Worm (Caenorhabditis elegans) whole organism, L1 larva: ENCODE measurements around the gene K07H8.12.
A peak's percentile ranks its signal among the peaks of the same experiment; 100 is the strongest.

Source experiments
- C04F5.9 ChIP-seq: sonication (generic microtip); optimal IDR thresholded peaks from 2 replicates; lab custom pipeline; 2016; ENCODE audit warnings: missing genetic modification characterization, missing compliant biosample characterization
- C16A3.4 ChIP-seq: fragments of 150-350 bp; optimal IDR thresholded peaks from 2 replicates; lab custom pipeline; 2014; ENCODE audit warnings: missing biosample characterization, missing genetic modification characterization
- F16B12.6 ChIP-seq: fragments of 150-350 bp; optimal IDR thresholded peaks from 2 replicates; lab custom pipeline; 2014; ENCODE audit warnings: missing biosample characterization, missing genetic modification characterization
- Y116A8C.19 ChIP-seq: sonication (generic microtip); optimal IDR thresholded peaks from 2 replicates; lab custom pipeline; 2016; ENCODE audit warnings: missing compliant biosample characterization, missing genetic modification characterization, borderline replicate concordance
- aha-1 ChIP-seq: fragments of 150-350 bp; optimal IDR thresholded peaks from 2 replicates; lab custom pipeline; 2014; ENCODE audit warnings: missing biosample characterization, missing genetic modification characterization
- aly-2 ChIP-seq: fragments of 150-350 bp; optimal IDR thresholded peaks from 2 replicates; lab custom pipeline; 2014; ENCODE audit warnings: missing biosample characterization, missing genetic modification characterization
- ama-1 ChIP-seq: fragments of 150-350 bp; optimal IDR thresholded peaks from 2 replicates; lab custom pipeline; 2014
- ceh-8 ChIP-seq: fragments of 200-800 bp; sonication (Bioruptor generic); optimal IDR thresholded peaks from 2 replicates; lab custom pipeline; 2018; ENCODE audit warnings: mild to moderate bottlenecking, missing genetic modification characterization, moderate library complexity, missing compliant biosample characterization
- ceh-82 ChIP-seq, 3 experiments: fragments of 150-350 bp in 1 of 3; sonication (generic microtip) in 2 of 3; optimal IDR thresholded peaks; 2 replicates each; lab custom pipeline; 2014 to 2017; ENCODE audit warnings: missing biosample characterization in 3 of 3, missing genetic modification characterization in 3 of 3
- ceh-90 ChIP-seq: sonication (generic microtip); optimal IDR thresholded peaks from 2 replicates; lab custom pipeline; 2016; ENCODE audit warnings: missing genetic modification characterization, missing compliant biosample characterization
- ces-1 ChIP-seq: fragments of 150-350 bp; optimal IDR thresholded peaks from 2 replicates; lab custom pipeline; 2014; ENCODE audit warnings: missing biosample characterization, missing genetic modification reagents, missing genetic modification characterization
- dpl-1 ChIP-seq, 3 experiments: fragments of 150-350 bp in 2 of 3; sonication (generic microtip) in 1 of 3; optimal IDR thresholded peaks; 2 replicates each; lab custom pipeline; 2014 to 2017; ENCODE audit warnings: missing biosample characterization in 3 of 3, missing genetic modification characterization in 3 of 3, missing genetic modification reagents in 3 of 3
- dsc-1 ChIP-seq: sonication (generic microtip); optimal IDR thresholded peaks from 2 replicates; lab custom pipeline; 2016; ENCODE audit warnings: mild to moderate bottlenecking, missing genetic modification characterization, missing compliant biosample characterization
- efl-1 ChIP-seq, 4 experiments: fragments of 150-350 bp; optimal IDR thresholded peaks in 3 of 4; peaks in 1 of 4; 1 replicate in 1 of 4; 2 replicates in 3 of 4; lab custom pipeline; 2014; ENCODE audit warnings: missing biosample characterization in 2 of 4, missing genetic modification characterization in 2 of 4, missing genetic modification reagents in 2 of 4
- egl-13 ChIP-seq: sonication (generic microtip); optimal IDR thresholded peaks from 2 replicates; lab custom pipeline; 2016; ENCODE audit warnings: missing genotype, missing genetic modification reagents, missing genetic modification characterization, missing compliant biosample characterization
- elt-2 ChIP-seq: sonication (generic microtip); optimal IDR thresholded peaks from 2 replicates; lab custom pipeline; 2016; ENCODE audit warnings: missing genetic modification characterization, mild to moderate bottlenecking, inconsistent platforms, missing compliant biosample characterization, missing genetic modification reagents
- elt-3 ChIP-seq, 6 experiments: fragments of 150-350 bp in 1 of 6; sonication (generic microtip); optimal IDR thresholded peaks; 2 replicates each; lab custom pipeline; 2017 to 2018; ENCODE audit warnings: missing biosample characterization in 6 of 6, missing genetic modification characterization in 6 of 6, inconsistent platforms in 1 of 6
- ets-5 ChIP-seq: fragments of 200-800 bp; sonication (Bioruptor generic); IDR thresholded peaks from 2 replicates; pipeline ENCODE4 v1.3.6; 2022; ENCODE audit warnings: missing genetic modification characterization, missing compliant biosample characterization
- fkh-4 ChIP-seq: sonication (generic microtip); optimal IDR thresholded peaks from 2 replicates; lab custom pipeline; 2016; ENCODE audit warnings: missing compliant biosample characterization, missing genetic modification characterization, borderline replicate concordance
- grh-1 ChIP-seq: fragments of 200-800 bp; sonication (Bioruptor generic); IDR thresholded peaks from 2 replicates; pipeline ENCODE4 v1.3.6; 2022; ENCODE audit warnings: missing genetic modification reagents, missing genetic modification characterization, missing compliant biosample characterization
- hlh-4 ChIP-seq: sonication (generic microtip); optimal IDR thresholded peaks from 2 replicates; lab custom pipeline; 2016; ENCODE audit warnings: mild to moderate bottlenecking, missing genetic modification characterization, missing compliant biosample characterization
- hpl-2 ChIP-seq: fragments of 150-350 bp; optimal IDR thresholded peaks from 2 replicates; lab custom pipeline; 2014; ENCODE audit warnings: missing biosample characterization, missing genetic modification reagents, missing genetic modification characterization
- irx-1 ChIP-seq: sonication (generic microtip); optimal IDR thresholded peaks from 2 replicates; lab custom pipeline; 2016; ENCODE audit warnings: missing genetic modification characterization, missing compliant biosample characterization
- isw-1 ChIP-seq: fragments of 200-800 bp; sonication (Bioruptor generic); IDR thresholded peaks from 2 replicates; pipeline ENCODE4 v1.3.6; 2022; ENCODE audit warnings: missing genetic modification characterization, missing compliant biosample characterization
- jun-1 ChIP-seq: fragments of 150-350 bp; optimal IDR thresholded peaks from 2 replicates; lab custom pipeline; 2014; ENCODE audit warnings: missing biosample characterization, missing genetic modification reagents, missing genetic modification characterization
- lin-13 ChIP-seq: fragments of 150-350 bp; optimal IDR thresholded peaks from 2 replicates; lab custom pipeline; 2014; ENCODE audit warnings: missing biosample characterization, missing genetic modification reagents, missing genetic modification characterization
- lin-15B ChIP-seq: fragments of 150-350 bp; sonication (generic microtip); optimal IDR thresholded peaks from 3 replicates; lab custom pipeline; 2014; ENCODE audit warnings: missing biosample characterization, missing genetic modification characterization
- lsy-2 ChIP-seq, 2 experiments: fragments of 150-350 bp; optimal IDR thresholded peaks; 2 replicates each; lab custom pipeline; 2014; ENCODE audit warnings: missing biosample characterization in 2 of 2, missing genetic modification characterization in 2 of 2
- mdl-1 ChIP-seq, 2 experiments: fragments of 150-350 bp; optimal IDR thresholded peaks; 2 replicates each; lab custom pipeline; 2014 to 2017; ENCODE audit warnings: missing biosample characterization in 2 of 2, missing genetic modification characterization in 2 of 2, inconsistent platforms in 1 of 2
- mef-2 ChIP-seq: fragments of 150-350 bp; optimal IDR thresholded peaks from 2 replicates; lab custom pipeline; 2014; ENCODE audit warnings: missing biosample characterization, missing genetic modification characterization
- mep-1 ChIP-seq: fragments of 150-350 bp; optimal IDR thresholded peaks from 2 replicates; lab custom pipeline; 2014; ENCODE audit warnings: missing biosample characterization, missing genetic modification characterization
- nhr-11 ChIP-seq: fragments of 150-350 bp; optimal IDR thresholded peaks from 2 replicates; lab custom pipeline; 2014; ENCODE audit warnings: missing biosample characterization, missing genetic modification characterization
- nhr-237 ChIP-seq: fragments of 150-350 bp; optimal IDR thresholded peaks from 2 replicates; lab custom pipeline; 2014; ENCODE audit warnings: missing biosample characterization, missing genetic modification characterization
- nhr-28 ChIP-seq: fragments of 150-350 bp; optimal IDR thresholded peaks from 2 replicates; lab custom pipeline; 2014; ENCODE audit warnings: missing biosample characterization, missing genetic modification characterization
- nhr-76 ChIP-seq: sonication (generic microtip); optimal IDR thresholded peaks from 2 replicates; lab custom pipeline; 2017; ENCODE audit warnings: missing biosample characterization, missing genetic modification characterization
- nhr-77 ChIP-seq: fragments of 150-350 bp; optimal IDR thresholded peaks from 2 replicates; lab custom pipeline; 2014; ENCODE audit warnings: missing biosample characterization, missing genetic modification characterization
- nhr-84 ChIP-seq: sonication (generic microtip); optimal IDR thresholded peaks from 2 replicates; lab custom pipeline; 2017; ENCODE audit warnings: missing biosample characterization, missing genetic modification characterization
- nhr-85 ChIP-seq: sonication (generic microtip); peaks from one replicate; lab custom pipeline; 2016; ENCODE audit warnings: missing genetic modification characterization, inconsistent platforms, missing compliant biosample characterization
- nhr-90 ChIP-seq: sonication (generic microtip); optimal IDR thresholded peaks from 2 replicates; lab custom pipeline; 2016; ENCODE audit warnings: mild to moderate bottlenecking, missing genetic modification characterization, missing compliant biosample characterization; ENCODE audit not compliant: poor library complexity
- pag-3 ChIP-seq: sonication (generic microtip); optimal IDR thresholded peaks from 2 replicates; lab custom pipeline; 2017; ENCODE audit warnings: missing genetic modification characterization, mild to moderate bottlenecking, missing compliant biosample characterization, antibody characterized with exemption, borderline replicate concordance; ENCODE audit not compliant: insufficient read depth
- pax-3 ChIP-seq: fragments of 200-800 bp; sonication (Bioruptor generic); optimal IDR thresholded peaks from 2 replicates; lab custom pipeline; 2018; ENCODE audit warnings: mild to moderate bottlenecking, missing genetic modification characterization, moderate library complexity, missing compliant biosample characterization
- pqm-1 ChIP-seq: sonication (generic microtip); optimal IDR thresholded peaks from 3 replicates; lab custom pipeline; 2017; ENCODE audit warnings: missing biosample characterization, missing genetic modification characterization
- snpc-4 ChIP-seq: fragments of 150-350 bp; optimal IDR thresholded peaks from 2 replicates; lab custom pipeline; 2014; ENCODE audit warnings: missing biosample characterization, missing genetic modification characterization
- sup-37 ChIP-seq: fragments of 200-800 bp; sonication (Bioruptor generic); optimal IDR thresholded peaks from 2 replicates; lab custom pipeline; 2018; ENCODE audit warnings: mild to moderate bottlenecking, missing genetic modification characterization, missing compliant biosample characterization
- swsn-7 ChIP-seq: sonication (generic microtip); optimal IDR thresholded peaks from 2 replicates; lab custom pipeline; 2016; ENCODE audit warnings: missing genetic modification characterization, missing compliant biosample characterization
- unc-130 ChIP-seq: fragments of 150-350 bp; optimal IDR thresholded peaks from 2 replicates; lab custom pipeline; 2017; ENCODE audit warnings: missing biosample characterization, missing genetic modification characterization, inconsistent platforms
- unc-30 ChIP-seq: sonication (generic microtip); optimal IDR thresholded peaks from 2 replicates; lab custom pipeline; 2017; ENCODE audit warnings: missing biosample characterization, missing genetic modification characterization
- unc-86 ChIP-seq: sonication (generic microtip); optimal IDR thresholded peaks from 2 replicates; lab custom pipeline; 2016; ENCODE audit warnings: missing genetic modification characterization, missing compliant biosample characterization
- unc-98 ChIP-seq: fragments of 200-800 bp; sonication (Bioruptor generic); IDR thresholded peaks from 2 replicates; pipeline ENCODE4 v1.3.6; 2022; ENCODE audit warnings: missing genetic modification characterization, missing compliant biosample characterization
- vab-15 ChIP-seq: sonication (generic microtip); optimal IDR thresholded peaks from 2 replicates; lab custom pipeline; 2017; ENCODE audit warnings: missing genotype, mild to moderate bottlenecking, missing genetic modification characterization, missing compliant biosample characterization
- xbp-1 ChIP-seq: sonication (generic microtip); optimal IDR thresholded peaks from 2 replicates; lab custom pipeline; 2016; ENCODE audit warnings: missing genetic modification characterization, missing compliant biosample characterization
- zag-1 ChIP-seq: fragments of 150-350 bp; optimal IDR thresholded peaks from 2 replicates; lab custom pipeline; 2014; ENCODE audit warnings: missing biosample characterization, missing genetic modification characterization
- zip-4 ChIP-seq: fragments of 200-800 bp; sonication (Bioruptor generic); optimal IDR thresholded peaks from 2 replicates; lab custom pipeline; 2018; ENCODE audit warnings: mild to moderate bottlenecking, missing genetic modification characterization, moderate library complexity, missing compliant biosample characterization
- ztf-4 ChIP-seq: fragments of 150-350 bp; optimal IDR thresholded peaks from 2 replicates; lab custom pipeline; 2014; ENCODE audit warnings: missing biosample characterization, missing genetic modification characterization

The K07H8.12 gene

ce11 chrIV:8232428-8232827 is 44.1 kb downstream of the K07H8.12 start (continued):
- TF ChIP-seq lsy-2 (tag; optimal IDR thresholded peaks at IDR 0.05; lab: Kevin White, UChicago) (peak; percentile 10 to 56), vab-15 (tag; lab: Kevin White, UChicago) (no peak), nhr-76 (tag; lab: Kevin White, UChicago) (no peak), ceh-82 (tag; optimal IDR thresholded peaks at IDR 0.05; lab: Kevin White, UChicago) (peak in 1 of 3 experiments; percentile 11), dpl-1 (GFP tag; optimal IDR thresholded peaks at IDR 0.05; lab: Kevin White, UChicago) (no peak), ces-1 (GFP tag; lab: Kevin White, UChicago) (no peak), unc-98 (no peak), swsn-7 (tag; lab: Kevin White, UChicago) (peak; percentile 40), unc-30 (tag; lab: Kevin White, UChicago) (no peak), ets-5 (GFP tag; lab: Robert Waterston, UW) (no peak), mep-1 (tag; lab: Kevin White, UChicago) (peak; percentile 37), irx-1 (tag; lab: Kevin White, UChicago) (peak; percentile 23), hpl-2 (no peak), lin-13 (GFP tag; lab: Kevin White, UChicago) (no peak), elt-3 (tag; optimal IDR thresholded peaks at IDR 0.05; lab: Kevin White, UChicago) (no peak), nhr-237 (no peak), jun-1 (no peak), ceh-8 (GFP tag; lab: Kevin White, UChicago) (no peak), hlh-4 (tag; lab: Kevin White, UChicago) (no peak), unc-86 (peak; percentile 33), nhr-77 (tag; lab: Kevin White, UChicago) (no peak), mef-2 (tag; lab: Kevin White, UChicago) (no peak), ama-1 (lab: Kevin White, UChicago) (no peak), isw-1 (GFP tag; lab: Robert Waterston, UW) (no peak), nhr-85 (tag; lab: Kevin White, UChicago) (no peak), snpc-4 (tag; lab: Kevin White, UChicago) (no peak), zag-1 (no peak), F16B12.6 (no peak), pqm-1 (no peak), sup-37 (no peak), Y116A8C.19 (no peak), fkh-4 (tag; lab: Kevin White, UChicago) (no peak), nhr-28 (no peak), mdl-1 (tag; optimal IDR thresholded peaks at IDR 0.05; lab: Kevin White, UChicago) (peak in 1 of 2 experiments; percentile 39), egl-13 (no peak), ceh-90 (tag; lab: Kevin White, UChicago) (no peak), unc-130 (tag; lab: Kevin White, UChicago) (no peak), C04F5.9 (tag; lab: Kevin White, UChicago) (no peak), aha-1 (tag; lab: Kevin White, UChicago) (no peak), pag-3 (tag; lab: Kevin White, UChicago) (no peak), zip-4 (GFP tag; lab: Kevin White, UChicago) (no peak), ztf-4 (tag; lab: Kevin White, UChicago) (no peak), efl-1 (optimal IDR thresholded peaks at IDR 0.05; lab: Kevin White, UChicago) (peak in 1 of 2 experiments; percentile 16), efl-1 (GFP tag; optimal IDR thresholded peaks at IDR 0.05 in 1 of 2; lab: Kevin White, UChicago) (no peak), grh-1 (GFP tag; lab: Robert Waterston, UW) (no peak), C16A3.4 (tag; lab: Kevin White, UChicago) (peak; percentile 13), dsc-1 (no peak), pax-3 (tag; lab: Kevin White, UChicago) (no peak), nhr-84 (tag; lab: Kevin White, UChicago) (no peak), nhr-90 (tag; lab: Kevin White, UChicago) (no peak), elt-2 (tag; lab: Kevin White, UChicago) (no peak), nhr-11 (peak; percentile 16), xbp-1 (tag; lab: Kevin White, UChicago) (no peak), lin-15B (tag; lab: Kevin White, UChicago) (no peak), aly-2 (tag; lab: Kevin White, UChicago) (no peak)
